Fruit fly (Drosophila melanogaster): ENCODE measurements around the gene msps.

The msps gene

dm6 chr3R:16008300-16008699 is 42.3 kb upstream of the msps start:
- TF ChIP-seq Pif1B (GFP tag; optimal IDR thresholded peaks at IDR 0.05) (no peak), gl (tag; optimal IDR thresholded peaks at IDR 0.05) (no peak), rn (GFP tag; IDR thresholded peaks at IDR 0.05) (no peak), CG4496 (GFP tag; IDR thresholded peaks at IDR 0.05) (no peak), Snoo (tag; optimal IDR thresholded peaks at IDR 0.05) (no peak), Ets98B (GFP tag; IDR thresholded peaks at IDR 0.05) (no peak), Pif1A (GFP tag; optimal IDR thresholded peaks at IDR 0.05) (no peak), CG15710 (tag; optimal IDR thresholded peaks at IDR 0.05) (no peak), CG8301 (tag; optimal IDR thresholded peaks at IDR 0.05) (no peak), CG10348 (GFP tag; IDR thresholded peaks at IDR 0.05) (no peak), CG8159 (tag; optimal IDR thresholded peaks at IDR 0.05) (no peak), CG13204 (GFP tag; optimal IDR thresholded peaks at IDR 0.05) (no peak), CG12605 (GFP tag; IDR thresholded peaks at IDR 0.05) (no peak), D1 (tag; optimal IDR thresholded peaks at IDR 0.05) (no peak), fd96Ca (GFP tag; IDR thresholded peaks at IDR 0.05) (no peak), CG32121 (GFP tag; IDR thresholded peaks at IDR 0.05) (no peak), CG14655 (GFP tag; optimal IDR thresholded peaks at IDR 0.05) (no peak), CG17806 (tag; optimal IDR thresholded peaks at IDR 0.05) (no peak), CG9948 (tag; optimal IDR thresholded peaks at IDR 0.05) (no peak)

- TF ChIP-seq CG32121 (GFP tag; IDR thresholded peaks at IDR 0.05) (no peak), D1 (tag; optimal IDR thresholded peaks at IDR 0.05) (no peak), fd96Ca (GFP tag; IDR thresholded peaks at IDR 0.05) (no peak), Snoo (tag; optimal IDR thresholded peaks at IDR 0.05) (no peak), EcR (GFP tag; optimal IDR thresholded peaks at IDR 0.05) (no peak), Ets98B (GFP tag; IDR thresholded peaks at IDR 0.05) (no peak), CG14655 (GFP tag; optimal IDR thresholded peaks at IDR 0.05) (no peak), CG15710 (tag; optimal IDR thresholded peaks at IDR 0.05) (no peak), rn (GFP tag; IDR thresholded peaks at IDR 0.05) (no peak), Pif1A (GFP tag; optimal IDR thresholded peaks at IDR 0.05) (no peak), gl (tag; optimal IDR thresholded peaks at IDR 0.05) (no peak), CG34367 (tag; optimal IDR thresholded peaks at IDR 0.05) (no peak), Pif1B (GFP tag; optimal IDR thresholded peaks at IDR 0.05) (no peak), CG10348 (GFP tag; IDR thresholded peaks at IDR 0.05) (no peak), CG4496 (GFP tag; IDR thresholded peaks at IDR 0.05) (no peak), CG8159 (tag; optimal IDR thresholded peaks at IDR 0.05) (no peak)
Measured at dm6 chr3R:16009030-16009429, 41.6 kb upstream of the msps start, which contains the start of gene GATAe. Gene GATAe (plus strand): TSS chr3R:16009105.

dm6 chr3R:16010009-16010505 is 40.5 kb upstream of the msps start:
- TF ChIP-seq CG13204 (GFP tag; optimal IDR thresholded peaks at IDR 0.05) (no peak), CG9948 (tag; optimal IDR thresholded peaks at IDR 0.05) (no peak), CG8301 (tag; optimal IDR thresholded peaks at IDR 0.05) (no peak), CG15710 (tag; optimal IDR thresholded peaks at IDR 0.05) (no peak), gl (tag; optimal IDR thresholded peaks at IDR 0.05) (no peak), Ets98B (GFP tag; IDR thresholded peaks at IDR 0.05) (no peak), Pif1B (GFP tag; optimal IDR thresholded peaks at IDR 0.05) (no peak), rn (GFP tag; IDR thresholded peaks at IDR 0.05) (no peak), CG34367 (tag; optimal IDR thresholded peaks at IDR 0.05) (no peak), EcR (GFP tag; optimal IDR thresholded peaks at IDR 0.05) (no peak)

dm6 chr3R:16011698-16012332 is 38.8 kb upstream of the msps start:
- TF ChIP-seq CG9948 (tag; optimal IDR thresholded peaks at IDR 0.05) (no peak), Pif1A (GFP tag; optimal IDR thresholded peaks at IDR 0.05) (no peak), CG15710 (tag; optimal IDR thresholded peaks at IDR 0.05) (no peak), CG17806 (tag; optimal IDR thresholded peaks at IDR 0.05) (no peak), Snoo (tag; optimal IDR thresholded peaks at IDR 0.05) (no peak), gl (tag; optimal IDR thresholded peaks at IDR 0.05) (no peak), CG8159 (tag; optimal IDR thresholded peaks at IDR 0.05) (no peak), CG12605 (GFP tag; IDR thresholded peaks at IDR 0.05) (no peak)

- no peak for TF ChIP-seq CG8301 (tag; optimal IDR thresholded peaks at IDR 0.05)
- TF ChIP-seq CG15710 (tag; optimal IDR thresholded peaks at IDR 0.05): no peak
- TF ChIP-seq CG8159 (tag; optimal IDR thresholded peaks at IDR 0.05): no peak
- no peak for TF ChIP-seq D1 (tag; optimal IDR thresholded peaks at IDR 0.05)
- TF ChIP-seq CG4496 (GFP tag; IDR thresholded peaks at IDR 0.05): no peak
- TF ChIP-seq EcR (GFP tag; optimal IDR thresholded peaks at IDR 0.05): no peak
- TF ChIP-seq fd96Ca (GFP tag; IDR thresholded peaks at IDR 0.05): no peak
- TF ChIP-seq Ets98B (GFP tag; IDR thresholded peaks at IDR 0.05): no peak
- TF ChIP-seq Pif1A (GFP tag; optimal IDR thresholded peaks at IDR 0.05): no peak
- TF ChIP-seq CG32121 (GFP tag; IDR thresholded peaks at IDR 0.05): no peak
- TF ChIP-seq gl (tag; optimal IDR thresholded peaks at IDR 0.05): no peak
Measured at dm6 chr3R:16013580-16013979, 37.0 kb upstream of the msps start.

dm6 chr3R:16014573-16014972 is 36.0 kb upstream of the msps start:
- TF ChIP-seq CG8301 (tag; optimal IDR thresholded peaks at IDR 0.05): no peak
- TF ChIP-seq D1 (tag; optimal IDR thresholded peaks at IDR 0.05): no peak
- TF ChIP-seq CG9948 (tag; optimal IDR thresholded peaks at IDR 0.05): no peak
- TF ChIP-seq CG34367 (tag; optimal IDR thresholded peaks at IDR 0.05): no peak
- no peak for TF ChIP-seq fd96Ca (GFP tag; IDR thresholded peaks at IDR 0.05)
- TF ChIP-seq Pif1B (GFP tag; optimal IDR thresholded peaks at IDR 0.05): no peak
- no peak for TF ChIP-seq EcR (GFP tag; optimal IDR thresholded peaks at IDR 0.05)
- TF ChIP-seq CG10348 (GFP tag; IDR thresholded peaks at IDR 0.05): no peak
- no peak for TF ChIP-seq CG12605 (GFP tag; IDR thresholded peaks at IDR 0.05)
